Worm (Caenorhabditis elegans) whole organism, late embryonic: Measurements from ENCODE around the gene F58E2.3.

Source experiments
- C38D4.7 ChIP-seq: fragments of 200-800 bp; sonication (Bioruptor generic); optimal IDR thresholded peaks from 2 replicates; lab custom pipeline; 2018; ENCODE audit warnings: mild to moderate bottlenecking, missing genetic modification characterization, moderate library complexity, missing compliant biosample characterization
- F13H6.1 ChIP-seq: sonication (generic microtip); optimal IDR thresholded peaks from 2 replicates; lab custom pipeline; 2016; ENCODE audit warnings: missing genetic modification characterization, missing compliant biosample characterization
- K09A11.1 ChIP-seq: sonication (generic microtip); optimal IDR thresholded peaks from 2 replicates; lab custom pipeline; 2017; ENCODE audit warnings: antibody characterized with exemption, mild to moderate bottlenecking, missing genetic modification characterization, missing compliant biosample characterization; ENCODE audit not compliant: insufficient read depth
- T23F11.4 ChIP-seq: fragments of 200-800 bp; sonication (Bioruptor generic); optimal IDR thresholded peaks from 2 replicates; lab custom pipeline; 2018; ENCODE audit warnings: mild to moderate bottlenecking, missing genetic modification characterization, missing compliant biosample characterization
- ahr-1 ChIP-seq: sonication (generic microtip); optimal IDR thresholded peaks from 2 replicates; lab custom pipeline; 2016; ENCODE audit warnings: missing genetic modification characterization, missing compliant biosample characterization
- ceh-14 ChIP-seq: sonication (generic microtip); optimal IDR thresholded peaks from 2 replicates; lab custom pipeline; 2016; ENCODE audit warnings: missing genotype, missing genetic modification characterization, missing compliant biosample characterization
- ceh-24 ChIP-seq: sonication (generic microtip); optimal IDR thresholded peaks from 2 replicates; lab custom pipeline; 2016; ENCODE audit warnings: mild to moderate bottlenecking, missing genetic modification characterization, missing compliant biosample characterization
- ceh-30 ChIP-seq: fragments of 150-350 bp; optimal IDR thresholded peaks from 2 replicates; lab custom pipeline; 2014; ENCODE audit warnings: missing biosample characterization, missing genetic modification characterization
- ceh-45 ChIP-seq: fragments of 200-800 bp; sonication (Bioruptor generic); IDR thresholded peaks from 2 replicates; pipeline ENCODE4 v1.3.6; 2022; ENCODE audit warnings: missing genetic modification reagents, missing genetic modification characterization, missing compliant biosample characterization
- ceh-9 ChIP-seq: sonication (generic microtip); optimal IDR thresholded peaks from 2 replicates; lab custom pipeline; 2016; ENCODE audit warnings: mild to moderate bottlenecking, missing genetic modification characterization, inconsistent platforms, missing compliant biosample characterization
- dmd-4 ChIP-seq: sonication (generic microtip); optimal IDR thresholded peaks from 2 replicates; lab custom pipeline; 2016; ENCODE audit warnings: borderline replicate concordance, missing genetic modification characterization, missing compliant biosample characterization
- dve-1 ChIP-seq: sonication (generic microtip); optimal IDR thresholded peaks from 2 replicates; lab custom pipeline; 2017; ENCODE audit warnings: antibody characterized with exemption, mild to moderate bottlenecking, missing genetic modification characterization, missing compliant biosample characterization
- elt-4 ChIP-seq: sonication (generic microtip); optimal IDR thresholded peaks from 2 replicates; lab custom pipeline; 2016; ENCODE audit warnings: missing genetic modification characterization, missing compliant biosample characterization
- eyg-1 ChIP-seq: sonication (generic microtip); optimal IDR thresholded peaks from 2 replicates; lab custom pipeline; 2016; ENCODE audit warnings: missing genotype, missing genetic modification characterization, missing compliant biosample characterization
- fax-1 ChIP-seq: sonication (generic microtip); optimal IDR thresholded peaks from 2 replicates; lab custom pipeline; 2016; ENCODE audit warnings: missing genotype, missing genetic modification characterization, missing compliant biosample characterization
- gmeb-2 ChIP-seq: sonication (generic microtip); optimal IDR thresholded peaks from 2 replicates; lab custom pipeline; 2016; ENCODE audit warnings: missing genetic modification characterization, inconsistent platforms, missing compliant biosample characterization
- hlh-13 ChIP-seq: fragments of 200-800 bp; sonication (Bioruptor generic); optimal IDR thresholded peaks from 2 replicates; lab custom pipeline; 2018; ENCODE audit warnings: mild to moderate bottlenecking, missing genetic modification characterization, missing compliant biosample characterization
- hlh-30 ChIP-seq: sonication (generic microtip); optimal IDR thresholded peaks from 2 replicates; lab custom pipeline; 2017; ENCODE audit warnings: antibody characterized with exemption, missing genetic modification characterization, missing compliant biosample characterization; ENCODE audit not compliant: insufficient read depth
- madf-2 ChIP-seq: sonication (generic microtip); optimal IDR thresholded peaks from 2 replicates; lab custom pipeline; 2017; ENCODE audit warnings: missing genetic modification characterization, missing compliant biosample characterization
- mec-3 ChIP-seq: sonication (generic microtip); optimal IDR thresholded peaks from 2 replicates; lab custom pipeline; 2016; ENCODE audit warnings: borderline replicate concordance, missing genetic modification characterization, missing compliant biosample characterization
- nhr-11 ChIP-seq: fragments of 150-350 bp; optimal IDR thresholded peaks from 2 replicates; lab custom pipeline; 2014; ENCODE audit warnings: missing biosample characterization, missing genetic modification characterization
- nhr-232 ChIP-seq: sonication (generic microtip); optimal IDR thresholded peaks from 2 replicates; lab custom pipeline; 2016; ENCODE audit warnings: missing genetic modification characterization, missing compliant biosample characterization
- npax-4 ChIP-seq: sonication (generic microtip); optimal IDR thresholded peaks from 2 replicates; lab custom pipeline; 2016; ENCODE audit warnings: missing genetic modification characterization, missing compliant biosample characterization
- odd-2 ChIP-seq: sonication (generic microtip); optimal IDR thresholded peaks from 2 replicates; lab custom pipeline; 2017; ENCODE audit warnings: antibody characterized with exemption, mild to moderate bottlenecking, missing genetic modification characterization, missing compliant biosample characterization
- pag-3 ChIP-seq: sonication (generic microtip); optimal IDR thresholded peaks from 2 replicates; lab custom pipeline; 2016; ENCODE audit warnings: missing compliant biosample characterization, missing genetic modification characterization, borderline replicate concordance
- pha-4 ChIP-seq: fragments of 150-350 bp; optimal IDR thresholded peaks from 2 replicates; lab custom pipeline; 2018; ENCODE audit warnings: missing biosample characterization, missing genetic modification reagents, missing genetic modification characterization
- pqm-1 ChIP-seq: sonication (generic microtip); optimal IDR thresholded peaks from 2 replicates; lab custom pipeline; 2016; ENCODE audit warnings: missing genetic modification characterization, missing compliant biosample characterization
- ref-2 ChIP-seq: sonication (generic microtip); optimal IDR thresholded peaks from 2 replicates; lab custom pipeline; 2016; ENCODE audit warnings: missing genetic modification characterization, missing compliant biosample characterization
- rnt-1 ChIP-seq: sonication (generic microtip); optimal IDR thresholded peaks from 2 replicates; lab custom pipeline; 2016; ENCODE audit warnings: missing genetic modification characterization, missing compliant biosample characterization
- sdc-2 ChIP-seq: sonication (generic microtip); optimal IDR thresholded peaks from 2 replicates; lab custom pipeline; 2016; ENCODE audit warnings: missing genotype, missing genetic modification characterization, missing compliant biosample characterization
- tbx-2 ChIP-seq: sonication (generic microtip); optimal IDR thresholded peaks from 2 replicates; lab custom pipeline; 2016; ENCODE audit warnings: missing genetic modification characterization, missing compliant biosample characterization
- tbx-7 ChIP-seq: sonication (generic microtip); optimal IDR thresholded peaks from 2 replicates; lab custom pipeline; 2016; ENCODE audit warnings: missing genotype, missing genetic modification characterization, missing compliant biosample characterization
- unc-42 ChIP-seq: sonication (generic microtip); optimal IDR thresholded peaks from 2 replicates; lab custom pipeline; 2016; ENCODE audit warnings: missing genotype, missing genetic modification characterization, missing compliant biosample characterization
- unc-55 ChIP-seq: sonication (generic microtip); optimal IDR thresholded peaks from 2 replicates; lab custom pipeline; 2017; ENCODE audit warnings: missing biosample characterization, missing genetic modification reagents, missing genetic modification characterization
- unc-86 ChIP-seq: sonication (generic microtip); optimal IDR thresholded peaks from 2 replicates; lab custom pipeline; 2016; ENCODE audit warnings: missing genetic modification characterization, missing compliant biosample characterization
- ztf-16 ChIP-seq: sonication (generic microtip); optimal IDR thresholded peaks from 2 replicates; lab custom pipeline; 2017; ENCODE audit warnings: missing genetic modification characterization, missing compliant biosample characterization

Gene F58E2.3

DNA sequence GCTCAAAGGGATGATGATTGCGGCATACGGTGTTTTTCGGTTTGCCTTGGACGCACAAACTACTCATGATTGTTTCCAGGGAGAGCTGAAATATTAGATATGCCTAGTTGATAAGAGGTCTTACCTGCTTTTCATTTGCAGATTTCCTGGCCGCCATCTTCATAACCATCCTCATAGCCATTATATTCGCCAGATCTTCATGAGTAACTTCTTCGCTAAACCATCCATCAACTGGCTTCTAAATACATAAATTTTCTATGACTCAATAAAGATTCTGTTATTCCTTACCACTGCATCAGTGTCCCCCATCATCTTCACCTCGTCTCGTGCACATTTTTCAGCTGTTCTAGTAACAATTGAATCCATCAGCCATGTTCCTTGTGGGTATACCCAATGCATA, 24.7 kb upstream of the F58E2.3 start:
- TF ChIP-seq nhr-232 = no peak
- TF ChIP-seq pha-4 (tag; lab: Kevin White, UChicago) = no peak
- no peak for TF ChIP-seq ztf-16
- no peak for TF ChIP-seq ref-2 (tag; lab: Kevin White, UChicago)
- no peak for TF ChIP-seq fax-1 (tag; lab: Kevin White, UChicago)
- no peak for TF ChIP-seq ahr-1

DNA sequence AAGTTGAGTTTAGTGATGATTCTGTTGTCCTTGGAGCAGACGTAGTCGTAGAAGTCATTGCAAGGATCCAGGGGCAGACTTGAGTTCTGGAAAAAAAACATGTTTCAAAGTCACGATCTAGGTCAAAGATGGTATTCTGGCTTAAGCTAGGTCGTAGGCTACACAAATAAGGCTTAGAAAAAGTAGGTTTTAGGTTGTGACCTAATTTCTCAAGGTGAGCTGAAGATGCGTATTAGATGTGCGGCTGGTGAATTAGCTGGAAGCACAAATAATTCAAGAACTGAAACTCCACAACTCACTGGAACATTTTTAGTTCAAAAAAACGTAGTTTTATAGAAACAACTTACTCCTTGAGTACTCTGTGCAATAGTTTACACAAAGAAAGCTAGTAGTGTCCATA, 23.1 kb upstream of the F58E2.3 start, which contains the start of gene F09D12.2:
Gene F09D12.2 (minus strand): TSS at position 101 of the 400 bp plus-strand sequence.
- TF ChIP-seq unc-55 (GFP tag; lab: Kevin White, UChicago) (no peak), eyg-1 (tag; lab: Kevin White, UChicago) (no peak), nhr-11 (tag; lab: Kevin White, UChicago) (no peak), ceh-14 (tag; lab: Kevin White, UChicago) (no peak), dve-1 (tag; lab: Kevin White, UChicago) (no peak), K09A11.1 (tag; lab: Kevin White, UChicago) (no peak), dmd-4 (no peak), pag-3 (tag; lab: Kevin White, UChicago) (no peak), ztf-16 (no peak)

- TF ChIP-seq ahr-1 (no peak), ceh-45 (GFP tag; lab: Robert Waterston, UW) (no peak), tbx-7 (tag; lab: Kevin White, UChicago) (no peak), sdc-2 (no peak), T23F11.4 (GFP tag; lab: Kevin White, UChicago) (no peak), C38D4.7 (GFP tag; lab: Kevin White, UChicago) (no peak), elt-4 (tag; lab: Kevin White, UChicago) (no peak), ceh-9 (no peak), tbx-2 (tag; lab: Kevin White, UChicago) (no peak), gmeb-2 (tag; lab: Kevin White, UChicago) (no peak), mec-3 (tag; lab: Kevin White, UChicago) (no peak), hlh-30 (tag; lab: Kevin White, UChicago) (no peak), hlh-13 (GFP tag; lab: Kevin White, UChicago) (no peak), npax-4 (tag; lab: Kevin White, UChicago) (no peak), odd-2 (tag; lab: Kevin White, UChicago) (no peak), unc-86 (tag; lab: Kevin White, UChicago) (no peak), pqm-1 (tag; lab: Kevin White, UChicago) (no peak), rnt-1 (tag; lab: Kevin White, UChicago) (no peak), F13H6.1 (no peak), eyg-1 (tag; lab: Kevin White, UChicago) (no peak)
Measured at ce11 chrIV:3444614-3445013, 22.6 kb upstream of the F58E2.3 start, which contains the start of gene F58E2.5. Gene F58E2.5 (plus strand): TSS chrIV:3444914.

DNA sequence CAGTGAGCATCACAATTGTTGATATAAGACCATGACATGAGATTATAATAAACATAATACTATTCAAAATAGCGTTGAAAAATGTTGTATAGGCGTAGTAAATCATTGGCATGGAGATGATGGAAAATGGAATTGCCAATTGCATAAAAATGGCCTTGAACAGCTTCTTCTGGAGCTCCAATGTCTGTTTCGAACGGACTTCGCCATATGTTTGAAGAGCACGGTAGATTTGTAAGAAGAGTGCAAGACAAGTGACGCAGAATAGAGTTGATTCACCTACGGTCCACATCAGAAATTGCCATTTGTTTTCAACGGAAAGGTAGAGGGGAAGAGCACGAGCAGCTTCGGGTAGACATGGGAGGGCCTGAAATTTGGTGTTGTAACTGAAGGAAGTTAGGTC, 19.9 kb upstream of the F58E2.3 start:
- no peak for TF ChIP-seq sdc-2
- TF ChIP-seq ceh-30 = no peak
- no peak for TF ChIP-seq unc-86 (tag; lab: Kevin White, UChicago)
- TF ChIP-seq pag-3 (tag; lab: Kevin White, UChicago) = no peak
- no peak for TF ChIP-seq fax-1 (tag; lab: Kevin White, UChicago)
- no peak for TF ChIP-seq gmeb-2 (tag; lab: Kevin White, UChicago)
- no peak for TF ChIP-seq ceh-24 (tag; lab: Kevin White, UChicago)
- TF ChIP-seq unc-42 (tag; lab: Kevin White, UChicago) = no peak
- TF ChIP-seq C38D4.7 (GFP tag; lab: Kevin White, UChicago) = no peak
- no peak for TF ChIP-seq madf-2
- TF ChIP-seq eyg-1 (tag; lab: Kevin White, UChicago) = no peak
- TF ChIP-seq dve-1 (tag; lab: Kevin White, UChicago) = no peak
